Worm (Caenorhabditis elegans): ENCODE results near the gene fbxa-90.
"Not testable (repeated sequence)": the region's sequence is repeated elsewhere in the genome, so short reads cannot be mapped to it uniquely, and the experiment has no call there.

DNA sequence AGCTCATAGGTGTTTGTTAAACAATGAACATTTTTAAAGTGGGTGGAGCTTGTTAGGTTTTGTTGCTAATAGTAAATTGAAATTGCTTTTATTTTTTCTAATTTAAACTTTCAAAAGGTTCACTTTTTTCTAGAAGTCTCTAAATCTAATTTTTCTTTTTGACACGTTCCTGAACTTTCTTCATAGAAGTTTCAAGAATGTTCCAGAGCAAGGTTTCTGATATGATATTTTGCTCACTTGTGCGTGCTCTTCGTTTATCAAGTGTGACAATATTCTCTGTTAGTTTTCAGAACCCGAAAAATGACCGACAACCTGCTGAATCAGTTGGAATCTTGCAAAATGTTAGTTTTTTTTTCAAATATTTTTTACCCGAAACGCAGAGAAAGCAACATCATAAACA is 27.9 kb upstream of the fbxa-90 start, which contains the start of gene fbxa-148:
- not testable (repeated sequence) for TF ChIP-seq med-1 (GFP tag; optimal IDR thresholded peaks at IDR 0.05; ENCODE audit: insufficient read depth); ztf-23 (GFP tag; IDR thresholded peaks at IDR 0.05); klf-2 (GFP tag; conservative IDR thresholded peaks at IDR 0.05); tab-1 (GFP tag; IDR thresholded peaks at IDR 0.05); ref-1 (GFP tag; conservative IDR thresholded peaks at IDR 0.05); flt-1 (GFP tag; IDR thresholded peaks at IDR 0.05); ztf-29 (GFP tag; IDR thresholded peaks at IDR 0.05); cog-1 (tag; optimal IDR thresholded peaks at IDR 0.05)

All from whole organism, midembryonic.